Worm (Caenorhabditis elegans): Measurements from ENCODE around the gene C30A5.10.
A peak's percentile ranks its signal among the peaks of the same experiment; 100 is the strongest.

Gene C30A5.10

DNA sequence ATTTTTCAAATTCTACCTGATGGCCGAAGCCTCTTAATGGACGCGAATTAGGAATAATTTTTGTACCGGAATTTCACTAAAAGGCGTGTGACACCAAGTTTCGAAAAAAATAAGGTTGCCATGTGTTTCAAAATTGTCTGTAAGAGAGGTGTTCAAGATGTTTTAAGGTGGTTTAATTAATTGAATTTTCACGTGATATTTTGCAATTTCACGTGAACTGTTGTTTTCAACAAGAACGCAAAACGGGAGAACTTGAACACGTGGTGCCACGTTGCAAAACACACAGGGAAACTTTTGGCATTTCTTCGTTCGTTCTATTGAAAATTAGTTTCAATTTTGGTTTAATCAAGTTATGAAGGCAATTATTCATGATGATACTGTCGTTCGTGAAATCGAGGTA, 28.1 kb downstream of the C30A5.10 start, which contains the start of gene spc-2 (continued):
- TF ChIP-seq cebp-1 (GFP tag; IDR thresholded peaks at IDR 0.05) (no peak), cebp-1 (tag; optimal IDR thresholded peaks at IDR 0.05) (no peak)

DNA sequence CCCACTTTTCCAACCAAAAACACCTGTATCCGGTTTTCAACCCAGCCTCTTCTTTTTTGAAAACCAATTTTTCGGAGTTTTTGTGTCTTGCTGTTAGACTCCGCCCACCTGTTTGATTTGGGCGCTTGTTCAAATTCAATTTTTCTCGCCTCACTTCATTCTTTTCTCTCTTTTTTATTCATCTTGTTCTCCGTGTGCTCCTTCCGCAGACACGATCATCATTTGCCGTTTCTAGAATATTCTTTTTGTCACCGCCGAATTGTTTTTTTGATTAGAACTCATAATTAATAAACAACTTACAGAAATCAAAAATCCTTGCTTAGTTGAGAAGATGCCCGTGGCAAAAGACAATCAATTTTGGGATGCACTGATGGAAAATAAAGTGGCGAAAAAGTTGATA, 30.8 kb downstream of the C30A5.10 start, which contains the start of gene C50C3.5:
TSS of gene C50C3.5 (plus strand) at position 301 of the 400 bp plus-strand sequence.
- TF ChIP-seq Y53G8AR.9 (GFP tag; conservative IDR thresholded peaks at IDR 0.05) (no peak), nfya-1 (tag; optimal IDR thresholded peaks at IDR 0.05; ENCODE audit: borderline replicate concordance, insufficient read depth) (no peak), ztf-18 (tag; optimal IDR thresholded peaks at IDR 0.05) (no peak), F10E7.11 (tag; optimal IDR thresholded peaks at IDR 0.05) (no peak), tbp1 (GFP tag; optimal IDR thresholded peaks at IDR 0.05) (no peak), snpc-1.3 (tag; optimal IDR thresholded peaks at IDR 0.05; ENCODE audit: insufficient read depth) (no peak), ama-1 (optimal IDR thresholded peaks at IDR 0.05) (no peak), ama-1 (GFP tag; optimal IDR thresholded peaks at IDR 0.05) (no peak), efl-1 (GFP tag; optimal IDR thresholded peaks at IDR 0.05) (no peak), hrde-1 (tag; optimal IDR thresholded peaks at IDR 0.05; ENCODE audit: borderline replicate concordance) (no peak), nhr-120 (GFP tag; IDR thresholded peaks at IDR 0.05) (no peak), ceh-40 (GFP tag; IDR thresholded peaks at IDR 0.05) (no peak), sptf-2 (GFP tag; optimal IDR thresholded peaks at IDR 0.05) (no peak)

DNA sequence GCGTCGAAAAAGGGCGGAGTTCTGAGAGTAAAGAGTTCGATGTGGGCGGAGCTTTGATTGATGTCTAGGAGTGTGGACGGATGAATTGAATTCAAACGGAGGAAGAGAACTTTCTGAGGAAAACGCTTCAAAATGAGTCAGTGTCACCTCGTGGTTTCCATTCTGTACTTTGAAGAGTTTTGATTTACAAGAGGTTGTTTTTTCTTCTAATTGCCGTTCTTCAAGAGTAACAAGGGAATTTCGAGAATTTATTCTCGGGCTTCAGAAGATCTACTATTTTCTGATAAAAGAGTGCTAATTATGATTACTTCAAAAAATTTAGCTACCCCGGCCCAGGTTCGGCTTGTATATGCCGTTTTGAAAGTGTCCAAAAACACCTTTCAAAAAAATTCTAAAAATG, 33.4 kb downstream of the C30A5.10 start, which contains the start of gene C50C3.12:
TSS of gene C50C3.12 (plus strand) at position 301 of the 400 bp plus-strand sequence.
- no peak for TF ChIP-seq F23B12.7 (tag; optimal IDR thresholded peaks at IDR 0.05; ENCODE audit: insufficient read depth)

DNA sequence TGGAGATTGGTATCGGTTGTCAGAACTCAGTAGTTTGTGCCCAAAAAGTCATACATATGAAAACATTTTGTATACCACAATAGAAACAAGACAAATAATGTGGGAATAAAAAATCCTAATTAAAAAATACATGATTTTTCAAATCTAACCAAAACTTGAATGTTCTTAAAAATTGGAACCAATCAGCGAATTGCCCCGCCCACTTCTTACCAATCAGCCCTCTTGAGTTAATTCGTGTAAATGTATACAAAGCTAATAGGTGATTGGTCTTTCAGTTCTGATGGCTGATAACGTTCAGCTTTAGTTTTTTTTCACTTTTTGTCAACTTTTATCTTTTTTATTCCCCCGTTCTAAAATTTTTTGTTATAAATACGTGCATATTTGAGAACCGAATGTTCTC, 34.4 kb downstream of the C30A5.10 start:
- TF ChIP-seq ztf-26 (tag; optimal IDR thresholded peaks at IDR 0.05): no peak
- no peak for TF ChIP-seq ceh-40 (GFP tag; IDR thresholded peaks at IDR 0.05)
- TF ChIP-seq mes-4 (tag; optimal IDR thresholded peaks at IDR 0.05): no peak
- TF ChIP-seq snpc-4 (GFP tag; optimal IDR thresholded peaks at IDR 0.05): no peak
- no peak for TF ChIP-seq snpc-4 (tag; optimal IDR thresholded peaks at IDR 0.05)
- no peak for TF ChIP-seq him-1 (tag; optimal IDR thresholded peaks at IDR 0.05)
- no peak for TF ChIP-seq lir-1 (GFP tag; conservative IDR thresholded peaks at IDR 0.05)

DNA sequence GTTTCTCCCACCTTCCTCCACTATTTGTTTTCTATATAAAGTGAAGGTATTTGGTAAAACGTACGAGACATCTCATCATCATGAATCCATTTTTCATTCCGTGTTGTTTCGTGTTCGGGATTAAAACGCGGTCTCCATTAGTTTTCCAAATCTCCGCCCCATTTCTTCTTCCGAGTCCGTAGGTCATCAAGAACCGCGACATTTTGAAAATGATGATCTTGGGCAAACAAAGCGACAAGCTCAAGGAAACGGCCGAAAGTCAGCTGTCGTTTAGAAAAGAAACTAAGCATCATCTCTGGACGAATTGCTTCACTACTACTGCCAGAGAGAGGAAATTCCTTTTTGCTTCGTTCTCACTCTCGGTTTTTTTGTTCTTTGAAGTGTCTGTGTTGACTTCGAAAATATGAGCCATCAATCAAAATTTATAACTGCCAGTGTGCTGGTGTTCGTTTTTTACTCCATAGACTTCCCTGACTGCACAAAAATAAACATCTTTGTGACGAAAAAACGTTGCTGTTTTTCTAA, 37.0 kb downstream of the C30A5.10 start:
- TF ChIP-seq madf-3 (GFP tag; IDR thresholded peaks at IDR 0.05) (0 out of 2 replicates have a peak, but pooled peaks have one; percentile 22), hsf-1 (GFP tag; IDR thresholded peaks at IDR 0.05) (peak; percentile 14; the same call in 1 of the 2 replicates), F49E8.2 (tag; optimal IDR thresholded peaks at IDR 0.05; ENCODE audit: insufficient read depth) (peak; percentile 9), B0336.3 (GFP tag; IDR thresholded peaks at IDR 0.05) (no peak), ekl-4 (GFP tag; IDR thresholded peaks at IDR 0.05) (no peak), fkh-3 (tag; optimal IDR thresholded peaks at IDR 0.05) (no peak), xnd-1 (tag; optimal IDR thresholded peaks at IDR 0.05) (no peak), ama-1 (optimal IDR thresholded peaks at IDR 0.05) (no peak), ama-1 (GFP tag; optimal IDR thresholded peaks at IDR 0.05) (peak in 1 of 2 experiments; percentile 56), snpc-4 (GFP tag; optimal IDR thresholded peaks at IDR 0.05) (peak; percentile 10), snpc-4 (tag; optimal IDR thresholded peaks at IDR 0.05) (no peak), tbp1 (GFP tag; optimal IDR thresholded peaks at IDR 0.05) (no peak), Y79H2A.3 (GFP tag; conservative IDR thresholded peaks at IDR 0.05) (0 out of 2 replicates have a peak, but pooled peaks have one; percentile 31), madf-6 (GFP tag; IDR thresholded peaks at IDR 0.05) (peak; percentile 23; the same call in 1 of the 2 replicates), chd-7 (tag; optimal IDR thresholded peaks at IDR 0.05) (no peak), lin-26 (GFP tag; IDR thresholded peaks at IDR 0.05) (peak; percentile 41; the same call in 1 of the 2 replicates), let-607 (tag; optimal IDR thresholded peaks at IDR 0.05) (no peak), hrde-1 (tag; optimal IDR thresholded peaks at IDR 0.05; ENCODE audit: borderline replicate concordance) (peak; percentile 17)

Measured in whole organism, young adult.